Worm (Caenorhabditis elegans) whole organism, L2 larva: ENCODE results near the gene F25E5.8.

ENCODE experiments used
- C34F6.9 ChIP-seq: fragments of 150-350 bp; optimal IDR thresholded peaks from 2 replicates; lab custom pipeline; 2014; ENCODE audit warnings: missing biosample characterization, missing genetic modification characterization
- R02D3.7 ChIP-seq: fragments of 150-350 bp; optimal IDR thresholded peaks from 2 replicates; lab custom pipeline; 2014; ENCODE audit warnings: missing biosample characterization, missing genetic modification characterization
- Y55F3AM.14 ChIP-seq: fragments of 200-800 bp; sonication (Bioruptor generic); optimal IDR thresholded peaks from 2 replicates; lab custom pipeline; 2018; ENCODE audit warnings: mild to moderate bottlenecking, missing genetic modification characterization, missing compliant biosample characterization
- ceh-82 ChIP-seq: fragments of 150-350 bp; optimal IDR thresholded peaks from 2 replicates; lab custom pipeline; 2014; ENCODE audit warnings: missing biosample characterization, missing genetic modification characterization
- crh-2 ChIP-seq: sonication (generic microtip); optimal IDR thresholded peaks from 2 replicates; lab custom pipeline; 2017; ENCODE audit warnings: missing biosample characterization, missing genetic modification characterization
- elt-1 ChIP-seq: fragments of 150-350 bp; optimal IDR thresholded peaks from 2 replicates; lab custom pipeline; 2014; ENCODE audit warnings: missing biosample characterization, missing genetic modification characterization
- elt-3 ChIP-seq: sonication (generic microtip); optimal IDR thresholded peaks from 2 replicates; lab custom pipeline; 2017; ENCODE audit warnings: missing biosample characterization, missing genetic modification characterization
- fos-1 ChIP-seq: fragments of 150-350 bp; optimal IDR thresholded peaks from 2 replicates; lab custom pipeline; 2014; ENCODE audit warnings: missing biosample characterization, missing genetic modification characterization
- lin-13 ChIP-seq: fragments of 150-350 bp; optimal IDR thresholded peaks from 2 replicates; lab custom pipeline; 2014; ENCODE audit warnings: missing biosample characterization, missing genetic modification reagents, missing genetic modification characterization
- lin-39 ChIP-seq: fragments of 150-350 bp; optimal IDR thresholded peaks from 2 replicates; lab custom pipeline; 2014; ENCODE audit warnings: missing biosample characterization, missing genetic modification reagents, missing genetic modification characterization
- mab-5 ChIP-seq: fragments of 150-350 bp; optimal IDR thresholded peaks from 2 replicates; lab custom pipeline; 2014; ENCODE audit warnings: missing biosample characterization, missing genetic modification characterization
- nhr-12 ChIP-seq: fragments of 150-350 bp; optimal IDR thresholded peaks from 2 replicates; lab custom pipeline; 2014; ENCODE audit warnings: missing biosample characterization, missing genetic modification characterization
- nhr-129 ChIP-seq: fragments of 150-350 bp; optimal IDR thresholded peaks from 2 replicates; lab custom pipeline; 2014; ENCODE audit warnings: missing biosample characterization, missing genetic modification characterization
- nhr-21 ChIP-seq: fragments of 150-350 bp; optimal IDR thresholded peaks from 2 replicates; lab custom pipeline; 2014; ENCODE audit warnings: missing biosample characterization, missing genetic modification characterization
- nhr-237 ChIP-seq: fragments of 150-350 bp; optimal IDR thresholded peaks from 2 replicates; lab custom pipeline; 2014; ENCODE audit warnings: missing biosample characterization, missing genetic modification characterization
- nhr-25 ChIP-seq: fragments of 150-350 bp; sonication (generic microtip); optimal IDR thresholded peaks from 3 replicates; lab custom pipeline; 2014; ENCODE audit warnings: missing biosample characterization, missing genetic modification characterization
- nhr-6 ChIP-seq: fragments of 150-350 bp; optimal IDR thresholded peaks from 2 replicates; lab custom pipeline; 2014; ENCODE audit warnings: missing biosample characterization, missing genetic modification characterization
- peb-1 ChIP-seq: fragments of 150-350 bp; optimal IDR thresholded peaks from 2 replicates; lab custom pipeline; 2014; ENCODE audit warnings: missing biosample characterization, missing genetic modification characterization
- sem-4 ChIP-seq: fragments of 150-350 bp; optimal IDR thresholded peaks from 2 replicates; lab custom pipeline; 2014; ENCODE audit warnings: missing biosample characterization, missing genetic modification reagents, missing genetic modification characterization
- sma-3 ChIP-seq: sonication (generic microtip); optimal IDR thresholded peaks from 2 replicates; lab custom pipeline; 2016; ENCODE audit warnings: missing genetic modification reagents, missing genetic modification characterization, missing compliant biosample characterization
- unc-55 ChIP-seq: fragments of 150-350 bp; sonication (generic microtip); optimal IDR thresholded peaks from 3 replicates; lab custom pipeline; 2014; ENCODE audit warnings: missing biosample characterization, missing genetic modification reagents, missing genetic modification characterization
- zag-1 ChIP-seq: fragments of 150-350 bp; optimal IDR thresholded peaks from 2 replicates; lab custom pipeline; 2014; ENCODE audit warnings: missing biosample characterization, missing genetic modification characterization
- ztf-1 ChIP-seq: fragments of 200-800 bp; sonication (Bioruptor generic); conservative IDR thresholded peaks from 2 replicates; pipeline ENCODE4 v1.3.6; 2022; ENCODE audit warnings: missing genetic modification characterization, missing compliant biosample characterization
- ztf-11 ChIP-seq: sonication (generic microtip); optimal IDR thresholded peaks from 2 replicates; lab custom pipeline; 2017; ENCODE audit warnings: missing biosample characterization, missing genetic modification characterization

The F25E5.8 gene

ce11 chrV:7472815-7473214 lies 37.1 kb downstream of the F25E5.8 start, which contains the start of gene str-28:
TSS of gene str-28 (minus strand) at chrV:7472915.
- TF ChIP-seq nhr-129 (tag; lab: Kevin White, UChicago) (no peak), crh-2 (tag; lab: Kevin White, UChicago) (no peak), sma-3 (GFP tag; lab: Kevin White, UChicago) (no peak), ceh-82 (no peak), elt-3 (no peak), ztf-11 (tag; lab: Kevin White, UChicago) (no peak), sem-4 (tag; lab: Kevin White, UChicago) (no peak)

DNA sequence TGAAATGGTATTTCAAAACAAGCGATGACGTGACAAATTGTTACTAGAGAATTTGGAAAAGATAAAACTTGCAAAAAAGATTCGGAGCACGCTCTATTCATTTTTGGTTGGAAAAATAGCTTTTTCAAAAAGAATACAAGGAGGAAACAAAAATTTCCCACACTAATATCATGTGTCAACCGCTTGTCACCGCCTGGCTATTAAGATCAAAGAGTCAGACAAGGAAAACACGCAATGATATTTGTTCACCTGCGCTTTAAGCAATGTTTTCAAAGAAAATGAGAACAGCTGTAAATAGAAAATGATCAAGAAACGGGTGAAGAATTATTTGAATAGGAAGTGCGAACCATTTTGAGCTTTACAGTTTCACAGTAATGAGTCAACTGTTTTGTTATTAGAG lies 41.0 kb downstream of the F25E5.8 start, which contains the start of gene srh-125:
srh-125 (minus strand) TSS at position 101 of the 400 bp plus-strand sequence.
- TF ChIP-seq nhr-6 (tag; lab: Kevin White, UChicago) (no peak), sem-4 (tag; lab: Kevin White, UChicago) (no peak), mab-5 (tag; lab: Kevin White, UChicago) (no peak), lin-39 (tag; lab: Kevin White, UChicago) (no peak), Y55F3AM.14 (GFP tag; lab: Kevin White, UChicago) (no peak), lin-13 (GFP tag; lab: Kevin White, UChicago) (no peak), unc-55 (GFP tag; lab: Kevin White, UChicago) (no peak), ztf-11 (tag; lab: Kevin White, UChicago) (no peak), peb-1 (tag; lab: Kevin White, UChicago) (no peak), sma-3 (GFP tag; lab: Kevin White, UChicago) (no peak)

DNA sequence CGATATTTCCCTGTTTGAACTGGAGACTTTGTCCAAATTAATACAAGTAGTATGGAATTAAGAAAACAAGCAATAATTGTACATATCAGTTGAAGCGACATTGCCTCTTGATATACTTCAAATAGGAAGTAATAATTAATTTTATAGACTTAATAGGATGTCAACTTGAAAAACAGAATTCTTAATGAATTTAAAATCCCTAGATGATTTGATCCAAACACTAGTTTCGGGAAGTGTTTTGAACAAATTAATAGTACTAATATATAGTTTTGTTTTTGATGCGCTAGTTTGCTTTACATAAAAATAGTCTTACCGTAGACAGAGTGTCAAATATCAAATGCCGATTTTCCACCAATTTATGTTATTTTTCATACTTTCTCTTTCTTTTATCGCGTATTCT lies 42.7 kb downstream of the F25E5.8 start, which contains the start of gene str-190:
str-190 (minus strand) TSS at position 101 of the 400 bp plus-strand sequence.
- TF ChIP-seq fos-1 (tag; lab: Kevin White, UChicago) (no peak), ztf-11 (tag; lab: Kevin White, UChicago) (no peak), C34F6.9 (no peak), zag-1 (tag; lab: Kevin White, UChicago) (no peak), nhr-25 (no peak)

DNA sequence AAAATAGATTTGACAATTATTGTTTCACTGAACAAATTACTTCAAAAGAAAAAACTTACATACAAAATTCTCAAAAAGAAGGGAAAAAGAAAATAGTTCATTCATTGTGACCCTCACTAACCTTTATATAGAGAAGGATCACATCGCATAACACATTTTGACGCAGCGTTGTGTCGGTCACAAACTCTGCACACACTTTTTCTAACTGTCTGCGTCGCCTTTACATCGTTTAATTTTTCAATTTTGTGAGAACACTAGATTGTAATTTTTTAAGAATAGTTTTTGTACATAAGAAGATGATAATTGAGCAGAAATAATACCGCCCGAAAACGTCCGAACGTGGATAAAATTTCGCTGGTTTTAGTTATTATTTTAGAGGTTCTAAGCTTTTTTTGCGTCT lies 45.2 kb downstream of the F25E5.8 start, which contains the start of gene C18B10.6:
C18B10.6 (minus strand) TSS at position 101 of the 400 bp plus-strand sequence.
- TF ChIP-seq sma-3 (GFP tag; lab: Kevin White, UChicago) = no peak
- TF ChIP-seq nhr-12 (tag; lab: Kevin White, UChicago) = no peak
- no peak for TF ChIP-seq nhr-237 (tag; lab: Kevin White, UChicago)
- TF ChIP-seq nhr-21 = no peak

ce11 chrV:7485000-7485399 lies 49.3 kb downstream of the F25E5.8 start, which contains the start of gene srbc-8:
TSS of gene srbc-8 (minus strand) at chrV:7485100.
- TF ChIP-seq lin-39 (tag; lab: Kevin White, UChicago) (no peak), nhr-129 (tag; lab: Kevin White, UChicago) (no peak), elt-1 (no peak), ztf-1 (GFP tag; lab: Robert Waterston, UW) (no peak), R02D3.7 (tag; lab: Kevin White, UChicago) (no peak), sma-3 (GFP tag; lab: Kevin White, UChicago) (no peak), lin-13 (GFP tag; lab: Kevin White, UChicago) (no peak)
